Fruit fly (Drosophila melanogaster) whole organism, adult: ENCODE measurements around the gene CG1440.

ENCODE experiments used
- CG11617 ChIP-seq: fragments of 200-800 bp; sonication (Bioruptor generic); optimal IDR thresholded peaks from 2 replicates; lab custom pipeline; 2017; ENCODE audit warnings: mild to moderate bottlenecking, missing biosample characterization, missing genetic modification reagents, missing genetic modification characterization
- CG14711 ChIP-seq: fragments of 200-800 bp; sonication (Bioruptor generic); optimal IDR thresholded peaks from 2 replicates; lab custom pipeline; 2018; ENCODE audit warnings: missing biosample characterization, mild to moderate bottlenecking, missing genetic modification characterization, moderate library complexity
- CG1620 ChIP-seq: fragments of 200-800 bp; sonication (Bioruptor generic); optimal IDR thresholded peaks from 2 replicates; lab custom pipeline; 2016; ENCODE audit warnings: missing biosample characterization, missing genetic modification characterization
- CG33017 ChIP-seq: fragments of 200-800 bp; sonication (Bioruptor generic); optimal IDR thresholded peaks from 2 replicates; lab custom pipeline; 2018; ENCODE audit warnings: missing biosample characterization, mild to moderate bottlenecking, missing genetic modification characterization, moderate library complexity
- CG5204 ChIP-seq: fragments of 200-800 bp; sonication (Bioruptor generic); optimal IDR thresholded peaks from 2 replicates; lab custom pipeline; 2016; ENCODE audit warnings: missing biosample characterization, missing genetic modification characterization
- CG7045 ChIP-seq: fragments of 200-800 bp; sonication (Bioruptor generic); optimal IDR thresholded peaks from 2 replicates; lab custom pipeline; 2017; ENCODE audit warnings: missing biosample characterization, mild to moderate bottlenecking, missing genetic modification characterization
- Crg-1 ChIP-seq: fragments of 200-800 bp; sonication (Bioruptor generic); optimal IDR thresholded peaks from 2 replicates; lab custom pipeline; 2016; ENCODE audit warnings: missing biosample characterization, missing genetic modification characterization
- bab1 ChIP-seq: fragments of 200-800 bp; sonication (Bioruptor generic); optimal IDR thresholded peaks from 3 replicates; lab custom pipeline; 2019; ENCODE audit warnings: missing biosample characterization, mild to moderate bottlenecking, missing genetic modification characterization, moderate library complexity
- kay ChIP-seq: fragments of 200-800 bp; sonication (Bioruptor generic); peaks from one replicate; lab custom pipeline; 2016; ENCODE audit warnings: missing biosample characterization, missing genetic modification characterization, borderline replicate concordance
- pad ChIP-seq: fragments of 200-800 bp; sonication (Bioruptor generic); optimal IDR thresholded peaks from 3 replicates; lab custom pipeline; 2017; ENCODE audit warnings: missing biosample characterization, missing genetic modification characterization, mild to moderate bottlenecking, moderate library complexity, missing genetic modification reagents

dm6 chrX:8419534-8419933 is 17.3 kb upstream of the CG1440 start:
- TF ChIP-seq CG14711 (tag; lab: Kevin White, UChicago) (no peak), kay (no peak), CG33017 (no peak), CG11617 (no peak), bab1 (no peak), CG5204 (GFP tag; lab: Kevin White, UChicago) (no peak), CG7045 (GFP tag; lab: Kevin White, UChicago) (no peak), Crg-1 (GFP tag; lab: Kevin White, UChicago) (no peak), CG1620 (GFP tag; lab: Kevin White, UChicago) (no peak), pad (GFP tag; lab: Kevin White, UChicago) (no peak)
